Fruit fly (Drosophila melanogaster): ENCODE results near the gene RanBP3.

The RanBP3 gene

dm6 chr3R:23760219-23761018, 7.8 kb upstream of the RanBP3 start, which contains the start of gene SdhD (continued):
- peak; percentile 19 for TF ChIP-seq CG30403 (GFP tag; optimal IDR thresholded peaks at IDR 0.05)
- no peak for TF ChIP-seq CTCF (GFP tag; optimal IDR thresholded peaks at IDR 0.05)
- no peak for TF ChIP-seq CG8290 (GFP tag; optimal IDR thresholded peaks at IDR 0.05)
- TF ChIP-seq CG8290 (tag; optimal IDR thresholded peaks at IDR 0.05): peak in 1 of 2 experiments; percentile 67
- TF ChIP-seq sens-2 (GFP tag; IDR thresholded peaks at IDR 0.05): no peak
- TF ChIP-seq CG3838 (GFP tag; optimal IDR thresholded peaks at IDR 0.05): no peak
- peak; percentile 92 for TF ChIP-seq Med (GFP tag)
- TF ChIP-seq CG16813 (GFP tag; IDR thresholded peaks at IDR 0.05; ENCODE audit: partially characterized antibody): peak; percentile 12; the same call in 1 of the 3 replicates
- TF ChIP-seq Sin3A (optimal IDR thresholded peaks at IDR 0.05): peak; percentile 3
- TF ChIP-seq CG7745 (tag; optimal IDR thresholded peaks at IDR 0.05): no peak
- peak; percentile 48 for TF ChIP-seq Sry-δ (GFP tag; optimal IDR thresholded peaks at IDR 0.05)
- no peak for TF ChIP-seq CG3163 (GFP tag; optimal IDR thresholded peaks at IDR 0.05)
- no peak for TF ChIP-seq ERR (GFP tag; optimal IDR thresholded peaks at IDR 0.05)
- no peak for TF ChIP-seq CoRest (tag; optimal IDR thresholded peaks at IDR 0.05)
- no peak for TF ChIP-seq Rx (GFP tag; IDR thresholded peaks at IDR 0.05)
- peak; percentile 16 for TF ChIP-seq CG14710 (tag; optimal IDR thresholded peaks at IDR 0.05)
- TF ChIP-seq ftz-f1 (GFP tag; optimal IDR thresholded peaks at IDR 0.05): no peak
- TF ChIP-seq CG1603 (tag; optimal IDR thresholded peaks at IDR 0.05): peak; percentile 85
- TF ChIP-seq TFAM (GFP tag; optimal IDR thresholded peaks at IDR 0.05): no peak
- TF ChIP-seq CG11085 (GFP tag; IDR thresholded peaks at IDR 0.05): no peak
- TF ChIP-seq ken (GFP tag; IDR thresholded peaks at IDR 0.05): no peak
- peak; percentile 77 for TF ChIP-seq CG4617 (GFP tag; optimal IDR thresholded peaks at IDR 0.05; ENCODE audit: borderline replicate concordance)
- TF ChIP-seq yki (optimal IDR thresholded peaks at IDR 0.05): no peak
- no peak for TF ChIP-seq Lpt (GFP tag; optimal IDR thresholded peaks at IDR 0.05)
- no peak for TF ChIP-seq Drgx (GFP tag; IDR thresholded peaks at IDR 0.05)
- peak; percentile 61 for TF ChIP-seq B-H2 (GFP tag; optimal IDR thresholded peaks at IDR 0.05)
- peak; percentile 50 for TF ChIP-seq lab (GFP tag; optimal IDR thresholded peaks at IDR 0.05)
- peak; percentile 10 for TF ChIP-seq grau (tag; optimal IDR thresholded peaks at IDR 0.05)
- no peak for TF ChIP-seq pros (GFP tag; optimal IDR thresholded peaks at IDR 0.05)
- TF ChIP-seq chm (GFP tag; IDR thresholded peaks at IDR 0.05): no peak
- TF ChIP-seq Dfd (GFP tag; optimal IDR thresholded peaks at IDR 0.05): no peak
- TF ChIP-seq CG12236 (GFP tag; optimal IDR thresholded peaks at IDR 0.05): no peak
- TF ChIP-seq CG31388 (GFP tag; optimal IDR thresholded peaks at IDR 0.05): no peak
- TF ChIP-seq wor (GFP tag; IDR thresholded peaks at IDR 0.05): no peak
- TF ChIP-seq CG3995 (GFP tag; optimal IDR thresholded peaks at IDR 0.05): peak; percentile 31
- no peak for TF ChIP-seq corto (GFP tag; optimal IDR thresholded peaks at IDR 0.05)
- no peak for TF ChIP-seq CG6683 (GFP tag; optimal IDR thresholded peaks at IDR 0.05)
- TF ChIP-seq Stat92E (GFP tag; optimal IDR thresholded peaks at IDR 0.05): no peak
- TF ChIP-seq Asciz (GFP tag; optimal IDR thresholded peaks at IDR 0.05): no peak
- peak; percentile 15 for TF ChIP-seq CG13624 (GFP tag; optimal IDR thresholded peaks at IDR 0.05)
- TF ChIP-seq hkb (optimal IDR thresholded peaks at IDR 0.05): no peak
- no peak for TF ChIP-seq hkb (GFP tag; IDR thresholded peaks at IDR 0.05)
- no peak for TF ChIP-seq D19B (GFP tag; optimal IDR thresholded peaks at IDR 0.05)
- peak; percentile 56 for TF ChIP-seq CG15514 (GFP tag; optimal IDR thresholded peaks at IDR 0.05)
- peak; percentile 15 for TF ChIP-seq CG13296 (GFP tag; optimal IDR thresholded peaks at IDR 0.05)
- no peak for TF ChIP-seq Oli (tag; optimal IDR thresholded peaks at IDR 0.05)
- TF ChIP-seq CG15696 (tag; optimal IDR thresholded peaks at IDR 0.05): no peak
- TF ChIP-seq Dref (GFP tag; IDR thresholded peaks at IDR 0.05): peak; percentile 80
- no peak for TF ChIP-seq bowl (GFP tag; IDR thresholded peaks at IDR 0.05)
- TF ChIP-seq Meics (GFP tag; optimal IDR thresholded peaks at IDR 0.05): peak; percentile 34
- TF ChIP-seq CG15073 (GFP tag; optimal IDR thresholded peaks at IDR 0.05): peak; percentile 99
- no peak for TF ChIP-seq CG12071 (GFP tag; optimal IDR thresholded peaks at IDR 0.05)
